Worm (Caenorhabditis elegans): ENCODE data around the gene F56D6.8.

F56D6.8 gene

DNA sequence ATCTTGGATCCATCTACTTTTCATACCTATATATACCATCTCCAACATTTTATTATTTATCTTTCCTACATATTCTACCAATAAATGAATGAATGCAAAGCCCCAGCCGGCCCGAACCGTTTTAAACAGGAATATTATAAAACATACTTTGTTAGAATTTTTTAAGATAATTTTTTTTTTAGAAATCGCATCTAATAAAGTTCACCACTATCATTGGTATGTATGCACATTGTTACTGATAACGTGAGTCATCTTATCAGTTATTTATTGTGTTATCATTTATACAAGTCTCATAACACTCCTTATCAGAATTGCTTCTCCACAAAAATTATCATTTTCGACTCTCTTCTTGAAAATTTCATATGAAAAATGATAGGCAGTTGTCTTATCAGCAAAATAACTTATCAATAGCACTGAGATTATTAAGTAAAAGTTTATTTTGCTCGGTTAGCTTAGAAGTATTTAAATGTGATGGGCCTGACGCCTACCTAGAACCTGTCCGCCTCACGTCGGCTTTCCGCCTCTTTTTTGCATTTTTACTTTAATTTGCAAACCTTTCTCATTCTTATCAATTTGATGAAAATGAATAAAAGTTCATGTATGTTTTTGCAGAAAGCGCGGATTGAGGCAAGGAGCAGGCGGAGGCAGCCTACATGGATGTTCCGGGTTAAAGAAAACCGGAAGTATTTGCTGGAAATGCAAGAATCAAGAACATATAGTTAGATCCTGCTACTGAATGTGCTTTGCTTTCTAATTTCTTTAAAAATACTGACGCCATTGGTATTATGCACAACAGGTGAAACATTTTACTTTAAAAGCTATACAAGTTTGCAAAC is 5.7 kb upstream of the F56D6.8 start, which contains the start of gene srz-62:
TSS of gene srz-62 (plus strand) at position 786 of the 836 bp plus-strand sequence.
- TF ChIP-seq ceh-32 (tag; optimal IDR thresholded peaks at IDR 0.05; ENCODE audit: poor library complexity) (no peak), mdt-29 (GFP tag; IDR thresholded peaks at IDR 0.05) (no peak), hlh-30 (tag; optimal IDR thresholded peaks at IDR 0.05; ENCODE audit: insufficient read depth) (no peak), dpl-1 (GFP tag; optimal IDR thresholded peaks at IDR 0.05) (no peak), hlh-11 (tag; optimal IDR thresholded peaks at IDR 0.05) (peak; percentile 86), jun-1 (tag; optimal IDR thresholded peaks at IDR 0.05) (peak; percentile 80), nhr-6 (tag; optimal IDR thresholded peaks at IDR 0.05) (peak; percentile 75), saeg-2 (GFP tag; IDR thresholded peaks at IDR 0.05) (no peak), lin-15B (tag; optimal IDR thresholded peaks at IDR 0.05) (no peak), lin-13 (GFP tag; optimal IDR thresholded peaks at IDR 0.05) (no peak), daf-12 (tag; optimal IDR thresholded peaks at IDR 0.05) (no peak), php-3 (GFP tag; IDR thresholded peaks at IDR 0.05) (peak; percentile 98), nhr-237 (tag; optimal IDR thresholded peaks at IDR 0.05) (no peak), dmd-6 (GFP tag; IDR thresholded peaks at IDR 0.05) (peak; percentile 99), zip-2 (tag; optimal IDR thresholded peaks at IDR 0.05) (no peak), mxl-3 (GFP tag; optimal IDR thresholded peaks at IDR 0.05) (peak; percentile 13), dmd-9 (GFP tag; IDR thresholded peaks at IDR 0.05) (no peak), fos-1 (tag; optimal IDR thresholded peaks at IDR 0.05) (peak; percentile 87), attf-4 (tag; optimal IDR thresholded peaks at IDR 0.05) (no peak), F10B5.3 (tag; optimal IDR thresholded peaks at IDR 0.05) (no peak), lsy-2 (tag; optimal IDR thresholded peaks at IDR 0.05) (no peak), unc-62 (GFP tag; optimal IDR thresholded peaks at IDR 0.05 in 1 of 2) (peak in 1 of 2 experiments; percentile 63), unc-62 (tag; optimal IDR thresholded peaks at IDR 0.05) (no peak), snpc-1.2 (GFP tag; IDR thresholded peaks at IDR 0.05) (no peak), pqm-1 (tag; optimal IDR thresholded peaks at IDR 0.05) (peak; percentile 100), nhr-48 (tag; optimal IDR thresholded peaks at IDR 0.05) (no peak), nhr-77 (tag; optimal IDR thresholded peaks at IDR 0.05) (peak; percentile 99), ceh-20 (GFP tag; IDR thresholded peaks at IDR 0.05) (peak; percentile 66; the same call in 1 of the 2 replicates), Y105C5A.15 (GFP tag; IDR thresholded peaks at IDR 0.05) (no peak), ceh-44 (GFP tag; IDR thresholded peaks at IDR 0.05) (no peak), zfp-3 (GFP tag; conservative IDR thresholded peaks at IDR 0.05) (0 out of 2 replicates have a peak, but pooled peaks have one; percentile 26), duxl-1 (tag; optimal IDR thresholded peaks at IDR 0.05; ENCODE audit: poor library complexity) (peak; percentile 47), D1046.2 (GFP tag; IDR thresholded peaks at IDR 0.05) (no peak), nhr-28 (tag; optimal IDR thresholded peaks at IDR 0.05) (peak; percentile 97), tra-1 (GFP tag; IDR thresholded peaks at IDR 0.05) (peak; percentile 95), pha-4 (GFP tag; IDR thresholded peaks at IDR 0.05) (no peak), pha-4 (tag; optimal IDR thresholded peaks at IDR 0.05) (peak; percentile 16), mdl-1 (tag; optimal IDR thresholded peaks at IDR 0.05) (peak in 1 of 2 experiments; percentile 70), ama-1 (optimal IDR thresholded peaks at IDR 0.05) (no peak), aha-1 (tag) (peak; percentile 71), ztf-11 (tag; optimal IDR thresholded peaks at IDR 0.05) (no peak), nhr-42 (GFP tag; IDR thresholded peaks at IDR 0.05) (no peak), T20F7.1 (GFP tag; optimal IDR thresholded peaks at IDR 0.05) (peak; percentile 53), daf-16 (GFP tag; optimal IDR thresholded peaks at IDR 0.05) (peak in 1 of 2 experiments; percentile 76), daf-16 (tag; optimal IDR thresholded peaks at IDR 0.05) (peak; percentile 97), nhr-102 (tag; optimal IDR thresholded peaks at IDR 0.05) (no peak), lin-1 (GFP tag; IDR thresholded peaks at IDR 0.05) (peak; percentile 97), F49E8.2 (tag; optimal IDR thresholded peaks at IDR 0.05; ENCODE audit: borderline replicate concordance) (no peak)

All from whole organism, L4 larva.